Fruit fly (Drosophila melanogaster) whole organism, wandering third instar larva: ENCODE data around the gene CG12096.

Experiments
- GATAd ChIP-seq: sonication (Bioruptor generic); optimal IDR thresholded peaks from 2 replicates; lab custom pipeline; 2016; ENCODE audit warnings: missing biosample characterization, missing genetic modification characterization
- HLH106 ChIP-seq: fragments of 200-800 bp; optimal IDR thresholded peaks from 3 replicates; lab custom pipeline; 2019; ENCODE audit warnings: missing biosample characterization, mild to moderate bottlenecking, missing genetic modification characterization, moderate library complexity
- Myc ChIP-seq: fragments of >200 bp; optimal IDR thresholded peaks from 2 replicates; lab custom pipeline; 2017
- br ChIP-seq: fragments of 200-800 bp; sonication (Bioruptor generic); optimal IDR thresholded peaks from 2 replicates; lab custom pipeline; 2016; ENCODE audit warnings: missing biosample characterization, missing genetic modification characterization
- pan ChIP-seq: fragments of >200 bp; optimal IDR thresholded peaks from 2 replicates; lab custom pipeline; 2017
- psq ChIP-seq: fragments of 200-800 bp; sonication (Bioruptor generic); optimal IDR thresholded peaks from 3 replicates; lab custom pipeline; 2017; ENCODE audit warnings: missing biosample characterization, mild to moderate bottlenecking, missing genetic modification characterization, moderate library complexity
- sv ChIP-seq: fragments of 200-800 bp; sonication (Bioruptor generic); optimal IDR thresholded peaks from 3 replicates; lab custom pipeline; 2016; ENCODE audit warnings: missing biosample characterization, missing genetic modification characterization

DNA sequence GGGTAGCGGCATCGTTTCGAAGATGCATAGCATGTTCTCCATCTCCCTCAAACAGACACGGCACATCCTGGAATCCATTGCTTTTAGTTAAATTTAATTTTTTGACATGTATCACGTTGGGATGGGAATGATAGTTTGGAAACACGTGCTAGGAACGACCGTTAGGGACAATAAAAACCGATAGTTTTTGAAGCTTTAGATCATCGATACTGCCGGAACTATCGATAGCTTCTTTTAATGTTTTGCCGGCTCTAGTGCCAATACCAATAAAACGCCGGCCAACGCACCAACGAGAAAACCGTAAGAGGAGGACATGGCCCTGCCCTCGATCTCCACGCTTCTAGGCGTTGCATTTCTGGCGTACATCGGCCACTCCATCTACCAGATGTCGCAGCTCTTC, 4.6 kb upstream of the CG12096 start, which contains the start of the genes CG4318 and CG4332:
- TF ChIP-seq HLH106 (tag; lab: Kevin White, UChicago) = no peak
- TF ChIP-seq GATAd = no peak
- TF ChIP-seq br (GFP tag; lab: Kevin White, UChicago) = no peak
- TF ChIP-seq sv (GFP tag; lab: Kevin White, UChicago) = no peak
- no peak for TF ChIP-seq psq (GFP tag; lab: Kevin White, UChicago)
- TF ChIP-seq pan (lab: Kevin White, UChicago) = no peak
- peak; percentile 62 for TF ChIP-seq Myc
